Worm (Caenorhabditis elegans) whole organism, L2 larva: ENCODE measurements around the gene lag-2.

ENCODE experiments used
- elt-1 ChIP-seq: fragments of 150-350 bp; optimal IDR thresholded peaks from 2 replicates; lab custom pipeline; 2014; ENCODE audit warnings: missing biosample characterization, missing genetic modification characterization
- nhr-25 ChIP-seq: fragments of 150-350 bp; sonication (generic microtip); optimal IDR thresholded peaks from 3 replicates; lab custom pipeline; 2014; ENCODE audit warnings: missing biosample characterization, missing genetic modification characterization
- skn-1 ChIP-seq: sonication (generic microtip); optimal IDR thresholded peaks from 2 replicates; lab custom pipeline; 2017; ENCODE audit warnings: missing biosample characterization, missing genetic modification characterization

DNA sequence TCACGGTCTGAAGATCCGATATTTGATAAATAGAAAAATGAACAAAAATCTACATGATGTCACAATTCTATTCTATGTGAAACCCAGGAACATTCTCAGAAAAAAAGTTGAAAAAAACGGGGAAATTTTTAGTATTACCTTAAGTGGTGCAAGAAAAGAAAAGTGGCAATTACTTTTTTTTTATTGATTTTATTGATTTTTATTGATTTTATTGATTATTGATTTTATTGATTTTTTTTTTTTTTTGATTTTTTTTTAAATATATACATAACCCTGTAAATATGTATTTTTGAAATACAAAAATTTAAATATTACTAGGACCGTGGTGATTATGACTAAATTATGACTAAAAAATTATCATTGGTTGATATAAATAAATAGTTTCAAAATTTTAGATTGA, 16.5 kb upstream of the lag-2 start:
- no peak for TF ChIP-seq elt-1 (tag; lab: Kevin White, UChicago)
- TF ChIP-seq nhr-25 (tag; lab: Kevin White, UChicago) = no peak
- TF ChIP-seq skn-1 (tag; lab: Kevin White, UChicago) = no peak
